Fruit fly (Drosophila melanogaster): ENCODE measurements around the gene Cpr30F.

- TF ChIP-seq h (optimal IDR thresholded peaks at IDR 0.05), result no peak
- TF ChIP-seq psq (optimal IDR thresholded peaks at IDR 0.05), result no peak
Measured at dm6 chr2L:9954696-9955095, 21.7 kb upstream of the Cpr30F start.

Data from Kc167 (cell line).